Worm (Caenorhabditis elegans): ENCODE data around the gene C46F11.5.

DNA sequence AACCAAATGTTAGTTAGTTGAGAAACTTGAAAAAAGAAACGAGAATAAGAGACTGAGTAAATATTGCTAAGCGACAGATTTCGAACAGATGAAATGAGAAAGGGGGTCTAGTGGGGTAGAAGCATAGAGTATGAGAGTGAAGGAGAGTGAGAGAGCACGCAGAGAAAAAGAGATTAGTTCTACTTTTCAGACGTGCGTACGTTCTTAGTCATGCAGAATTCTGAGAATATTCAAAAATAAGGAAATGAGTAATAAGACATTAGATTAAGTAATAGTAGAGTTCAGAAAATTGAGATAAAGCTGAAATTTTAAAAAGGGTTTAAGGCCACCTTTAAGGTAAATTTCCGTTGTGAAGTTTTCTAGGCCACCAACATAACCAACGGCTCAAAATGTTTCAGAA, 13.6 kb upstream of the C46F11.5 start:
- TF ChIP-seq him-1 (tag; optimal IDR thresholded peaks at IDR 0.05) (no peak), dao-5 (tag; optimal IDR thresholded peaks at IDR 0.05) (no peak), W03F9.2 (tag; optimal IDR thresholded peaks at IDR 0.05) (no peak)

Data from whole organism, L4/young adult.